Fruit fly (Drosophila melanogaster) whole organism: ENCODE measurements around the gene Ublcp1.

Experiments
- Dll ChIP-seq: fragments of >200 bp; optimal IDR thresholded peaks from 2 replicates; lab custom pipeline; 2017
- EcR ChIP-seq, 2 experiments: fragments of >200 bp; optimal IDR thresholded peaks; 2 replicates each; lab custom pipeline; 2017; ENCODE audit warnings: missing biosample characterization in 2 of 2, missing genetic modification characterization in 2 of 2, missing genetic modification reagents in 2 of 2
- pan ChIP-seq: fragments of >200 bp; optimal IDR thresholded peaks from 2 replicates; lab custom pipeline; 2017
- psq ChIP-seq: fragments of >200 bp; optimal IDR thresholded peaks from 2 replicates; lab custom pipeline; 2017
- usp ChIP-seq: fragments of >200 bp; optimal IDR thresholded peaks from 2 replicates; lab custom pipeline; 2017; ENCODE audit warnings: missing biosample characterization, missing genetic modification characterization, mixed read lengths

dm6 chr3R:23030900-23031299 lies 30.4 kb upstream of the Ublcp1 start:
- no peak for TF ChIP-seq psq (lab: Kevin White, UChicago)
- no peak for TF ChIP-seq EcR (GFP tag; optimal IDR thresholded peaks at IDR 0.05; lab: Kevin White, UChicago)
- TF ChIP-seq Dll (lab: Kevin White, UChicago), result no peak
- no peak for TF ChIP-seq usp (GFP tag; lab: Kevin White, UChicago)
- no peak for TF ChIP-seq pan
